Worm (Caenorhabditis elegans): ENCODE results near the gene unc-105.

Gene unc-105

ce11 chrII:8116159-8116558 lies at the start of gene unc-105:
Gene unc-105 (plus strand): TSS chrII:8116459.
- TF ChIP-seq nhr-12 (tag; optimal IDR thresholded peaks at IDR 0.05) (no peak), mab-5 (tag; optimal IDR thresholded peaks at IDR 0.05) (no peak), elt-3 (tag; optimal IDR thresholded peaks at IDR 0.05) (no peak), ztf-11 (tag; optimal IDR thresholded peaks at IDR 0.05) (no peak), unc-62 (GFP tag; optimal IDR thresholded peaks at IDR 0.05) (peak; percentile 26), snpc-4 (tag; optimal IDR thresholded peaks at IDR 0.05) (no peak), nhr-2 (tag; optimal IDR thresholded peaks at IDR 0.05) (no peak), lsy-2 (tag; optimal IDR thresholded peaks at IDR 0.05) (no peak)

DNA sequence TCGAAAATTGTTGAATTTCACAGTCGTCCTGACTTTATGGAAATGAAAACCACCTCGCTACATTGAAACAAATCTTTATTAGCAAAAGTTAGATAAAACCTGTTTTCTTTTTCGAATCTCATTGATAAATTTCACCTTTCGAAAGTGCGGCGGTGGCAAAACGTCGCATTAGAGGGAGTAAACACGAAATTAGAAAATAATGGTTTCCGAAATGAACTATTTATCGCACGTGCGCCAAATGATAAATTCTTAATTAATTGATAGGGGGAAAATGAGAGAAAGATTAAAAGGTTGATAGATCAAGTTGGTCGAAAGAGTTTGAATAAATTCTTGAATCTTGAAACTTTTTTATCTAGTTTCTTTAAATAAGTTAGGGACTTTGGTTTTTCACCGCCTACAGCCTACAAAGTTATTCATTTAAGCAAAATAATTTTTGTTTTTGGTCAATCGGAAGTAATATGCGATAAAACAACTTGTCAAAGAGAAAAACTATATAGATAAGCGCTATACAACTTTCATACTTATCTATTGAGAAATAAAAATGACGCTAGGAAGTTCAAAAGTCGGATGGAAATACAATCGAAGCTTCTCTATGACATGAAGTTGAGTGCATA lies 45.1 kb upstream of the unc-105 start:
- TF ChIP-seq sptf-1 (tag; optimal IDR thresholded peaks at IDR 0.05), result no peak
- TF ChIP-seq lin-13 (tag; optimal IDR thresholded peaks at IDR 0.05), result no peak
- TF ChIP-seq ceh-83 (GFP tag; optimal IDR thresholded peaks at IDR 0.05), result no peak
- no peak for TF ChIP-seq mls-2 (tag; optimal IDR thresholded peaks at IDR 0.05)
- no peak for TF ChIP-seq hlh-1 (tag; optimal IDR thresholded peaks at IDR 0.05)
- TF ChIP-seq mep-1 (tag; optimal IDR thresholded peaks at IDR 0.05), result no peak
- no peak for TF ChIP-seq elt-1 (tag; optimal IDR thresholded peaks at IDR 0.05; ENCODE audit: borderline replicate concordance, insufficient read depth)
- no peak for TF ChIP-seq unc-120 (tag; optimal IDR thresholded peaks at IDR 0.05; ENCODE audit: poor library complexity, severe bottlenecking)
- no peak for TF ChIP-seq ceh-43 (GFP tag; optimal IDR thresholded peaks at IDR 0.05)
- TF ChIP-seq zip-8 (tag; optimal IDR thresholded peaks at IDR 0.05), result no peak
- no peak for TF ChIP-seq tbx-8 (GFP tag; optimal IDR thresholded peaks at IDR 0.05)

- no peak for TF ChIP-seq sptf-1 (tag; optimal IDR thresholded peaks at IDR 0.05)
- no peak for TF ChIP-seq tbx-8 (GFP tag; optimal IDR thresholded peaks at IDR 0.05)
- peak; percentile 60 for TF ChIP-seq unc-120 (tag; optimal IDR thresholded peaks at IDR 0.05; ENCODE audit: poor library complexity, severe bottlenecking)
- TF ChIP-seq ceh-39 (tag; optimal IDR thresholded peaks at IDR 0.05), result no peak
- TF ChIP-seq sem-2 (GFP tag; optimal IDR thresholded peaks at IDR 0.05), result no peak
- TF ChIP-seq M03D4.4 (tag; optimal IDR thresholded peaks at IDR 0.05), result no peak
- no peak for TF ChIP-seq lin-32 (GFP tag; optimal IDR thresholded peaks at IDR 0.05)
- no peak for TF ChIP-seq drap-1 (GFP tag; optimal IDR thresholded peaks at IDR 0.05)
- no peak for TF ChIP-seq pha-4 (tag; optimal IDR thresholded peaks at IDR 0.05)
- TF ChIP-seq elt-3 (tag; optimal IDR thresholded peaks at IDR 0.05), result no peak
- no peak for TF ChIP-seq zip-8 (tag; optimal IDR thresholded peaks at IDR 0.05)
- TF ChIP-seq nhr-76 (tag; optimal IDR thresholded peaks at IDR 0.05), result no peak
- no peak for TF ChIP-seq elt-1 (tag; optimal IDR thresholded peaks at IDR 0.05; ENCODE audit: borderline replicate concordance, insufficient read depth)
- TF ChIP-seq ces-1 (GFP tag; optimal IDR thresholded peaks at IDR 0.05), result peak; percentile 31
- no peak for TF ChIP-seq blmp-1 (tag; optimal IDR thresholded peaks at IDR 0.05)
- no peak for TF ChIP-seq ztf-11 (tag; optimal IDR thresholded peaks at IDR 0.05)
- no peak for TF ChIP-seq snpc-4 (tag; optimal IDR thresholded peaks at IDR 0.05)
- peak; percentile 50 for TF ChIP-seq hlh-1 (tag; optimal IDR thresholded peaks at IDR 0.05)
- TF ChIP-seq nhr-2 (tag; optimal IDR thresholded peaks at IDR 0.05), result no peak
- no peak for TF ChIP-seq mep-1 (tag; optimal IDR thresholded peaks at IDR 0.05)
- no peak for TF ChIP-seq mls-2 (tag; optimal IDR thresholded peaks at IDR 0.05)
- TF ChIP-seq bed-3 (GFP tag; optimal IDR thresholded peaks at IDR 0.05), result no peak
- TF ChIP-seq ceh-43 (GFP tag; optimal IDR thresholded peaks at IDR 0.05), result no peak
- TF ChIP-seq cnd-1 (tag; optimal IDR thresholded peaks at IDR 0.05), result no peak
- no peak for TF ChIP-seq lin-13 (tag; optimal IDR thresholded peaks at IDR 0.05)
- no peak for TF ChIP-seq unc-39 (tag; optimal IDR thresholded peaks at IDR 0.05)
- TF ChIP-seq unc-62 (GFP tag; optimal IDR thresholded peaks at IDR 0.05), result peak; percentile 84
- TF ChIP-seq flh-1 (GFP tag; optimal IDR thresholded peaks at IDR 0.05), result no peak
- TF ChIP-seq nhr-237 (tag; optimal IDR thresholded peaks at IDR 0.05), result no peak
These were observed 44.3 kb upstream of the unc-105 start for ce11 chrII:8071801-8072544.

ce11 chrII:8073222-8073621 lies 43.0 kb upstream of the unc-105 start, which contains the start of gene gpcp-2:
Gene gpcp-2 (minus strand): TSS chrII:8073374.
- TF ChIP-seq hlh-1 (tag; optimal IDR thresholded peaks at IDR 0.05) (no peak), sem-2 (GFP tag; optimal IDR thresholded peaks at IDR 0.05) (no peak), pha-4 (tag; optimal IDR thresholded peaks at IDR 0.05) (no peak), mab-5 (tag; optimal IDR thresholded peaks at IDR 0.05) (no peak)
